Fruit fly (Drosophila melanogaster) whole organism, larva: ENCODE data around the gene Hsp83.

ENCODE experiments used
- noc ChIP-seq: fragments of 200-800 bp; sonication (Bioruptor generic); optimal IDR thresholded peaks from 3 replicates; lab custom pipeline; 2019; ENCODE audit warnings: missing biosample characterization, mild to moderate bottlenecking, missing genetic modification characterization, moderate library complexity

Gene Hsp83

dm6 chr3L:3218859-3219258 is 26.1 kb downstream of the Hsp83 start, which contains the start of the genes hob and nSMase:
TSS of gene hob (minus strand) at chr3L:3218920.
TSS of gene nSMase (plus strand) at chr3L:3219156.
- TF ChIP-seq noc (tag; lab: Kevin White, UChicago): no peak

- peak; percentile 70 for TF ChIP-seq noc (tag; lab: Kevin White, UChicago)
Observed at dm6 chr3L:3222643-3223389, 30.0 kb downstream of the Hsp83 start, which contains the start of the genes RpL28 and eIF1. TSS of gene RpL28 (minus strand) at chr3L:3222960. TSS of gene eIF1 (plus strand) at chr3L:3223341.

DNA sequence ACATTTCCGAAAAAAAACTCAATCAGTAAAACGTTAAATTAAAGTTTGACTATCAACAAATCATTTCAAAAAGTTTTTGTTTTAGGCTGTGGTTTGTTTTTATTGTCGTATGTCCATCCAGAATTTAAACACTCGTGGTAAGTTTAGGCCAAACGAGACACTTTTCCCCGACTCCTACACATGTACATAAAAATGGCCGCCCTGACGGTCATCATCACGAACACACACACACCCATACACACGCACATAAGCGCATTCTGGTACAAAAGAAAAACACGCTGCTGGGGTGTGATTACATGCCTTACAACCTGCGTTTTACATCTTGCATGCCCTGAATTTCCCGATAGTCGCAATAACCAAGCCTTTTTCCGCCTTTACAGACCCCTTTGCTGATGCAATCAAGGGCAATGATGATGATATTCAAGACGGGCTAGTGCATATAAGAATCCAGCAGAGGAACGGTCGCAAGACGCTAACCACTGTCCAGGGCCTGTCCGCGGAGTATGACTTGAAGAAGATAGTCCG is 30.7 kb downstream of the Hsp83 start:
- no peak for TF ChIP-seq noc (tag; lab: Kevin White, UChicago)

DNA sequence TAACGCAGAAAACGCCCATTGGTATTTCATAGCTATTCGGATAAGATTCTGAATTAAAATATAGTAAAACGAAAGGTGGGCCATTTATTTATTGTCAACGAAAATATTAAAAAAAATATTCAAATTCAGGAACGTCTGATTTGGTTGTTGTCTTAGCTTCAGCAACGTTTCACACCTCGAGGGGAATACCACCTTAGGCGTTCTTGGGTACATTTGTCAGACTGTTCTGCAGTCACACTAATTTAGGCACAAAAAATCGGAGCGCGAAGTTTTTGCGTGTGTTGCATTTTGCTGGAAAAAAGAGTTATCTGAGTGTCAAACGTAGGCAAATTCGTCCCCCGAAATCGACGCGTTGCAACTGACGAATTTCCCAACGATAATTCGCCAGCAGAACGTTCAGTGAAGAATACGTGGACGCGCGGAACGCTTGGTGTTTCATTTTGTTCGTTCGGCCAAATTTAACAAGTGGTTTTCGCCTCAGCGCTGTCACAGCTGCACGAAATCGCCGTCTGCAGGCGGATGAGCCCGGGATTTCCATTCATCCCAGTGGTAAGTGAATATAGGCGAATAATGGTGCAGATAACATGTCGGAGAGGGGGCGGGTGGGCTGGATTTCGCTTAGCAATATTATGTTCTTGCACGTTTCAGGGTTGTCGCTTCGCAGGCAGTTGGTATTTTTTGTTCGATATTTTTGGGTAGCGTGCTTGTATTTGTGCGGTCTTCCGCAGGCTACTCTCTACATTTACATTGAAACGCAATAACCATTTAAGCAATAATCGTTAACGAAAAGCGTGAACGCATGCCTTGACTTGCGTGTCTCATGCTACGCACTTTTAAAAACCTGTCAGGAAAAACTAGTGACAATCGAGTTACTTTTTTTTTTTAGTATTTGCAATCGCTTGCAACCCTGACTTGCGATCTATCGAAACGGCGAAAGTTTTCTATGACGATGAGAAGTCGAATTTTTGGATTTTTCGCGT is 32.3 kb downstream of the Hsp83 start, which contains the start of gene Larp4B:
Gene Larp4B, plus strand, starts transcription at position 99 of the 980 bp plus-strand sequence.
- TF ChIP-seq noc (tag; lab: Kevin White, UChicago): no peak

dm6 chr3L:3225769-3226457 is 33.1 kb downstream of the Hsp83 start:
- no peak for TF ChIP-seq noc (tag; lab: Kevin White, UChicago)

dm6 chr3L:3226458-3226783 is 33.7 kb downstream of the Hsp83 start:
- TF ChIP-seq noc (tag; lab: Kevin White, UChicago): no peak

DNA sequence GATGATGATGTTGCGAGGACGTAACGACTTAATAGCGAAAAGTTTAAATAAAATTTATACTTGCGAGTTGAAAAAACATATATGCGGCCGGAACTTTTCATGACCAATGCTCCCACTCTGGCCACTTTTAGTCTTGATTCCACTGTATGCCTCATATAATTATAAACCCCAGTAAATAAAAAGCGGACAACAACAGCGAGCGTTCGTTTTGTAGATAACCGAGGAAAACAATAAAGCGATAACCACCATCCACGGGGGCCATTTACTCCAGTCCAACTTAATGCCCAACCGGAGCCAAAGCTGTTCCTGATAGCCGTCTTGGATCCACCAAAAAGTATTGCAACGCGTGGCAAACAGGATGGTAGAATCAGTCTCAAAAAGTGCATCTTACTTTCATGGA is 43.5 kb downstream of the Hsp83 start:
- no peak for TF ChIP-seq noc (tag; lab: Kevin White, UChicago)

- no peak for TF ChIP-seq noc (tag; lab: Kevin White, UChicago)
Observed at dm6 chr3L:3239033-3239752, 46.4 kb downstream of the Hsp83 start, which contains the start of gene CG17746. TSS of gene CG17746 (minus strand) at chr3L:3239578.

DNA sequence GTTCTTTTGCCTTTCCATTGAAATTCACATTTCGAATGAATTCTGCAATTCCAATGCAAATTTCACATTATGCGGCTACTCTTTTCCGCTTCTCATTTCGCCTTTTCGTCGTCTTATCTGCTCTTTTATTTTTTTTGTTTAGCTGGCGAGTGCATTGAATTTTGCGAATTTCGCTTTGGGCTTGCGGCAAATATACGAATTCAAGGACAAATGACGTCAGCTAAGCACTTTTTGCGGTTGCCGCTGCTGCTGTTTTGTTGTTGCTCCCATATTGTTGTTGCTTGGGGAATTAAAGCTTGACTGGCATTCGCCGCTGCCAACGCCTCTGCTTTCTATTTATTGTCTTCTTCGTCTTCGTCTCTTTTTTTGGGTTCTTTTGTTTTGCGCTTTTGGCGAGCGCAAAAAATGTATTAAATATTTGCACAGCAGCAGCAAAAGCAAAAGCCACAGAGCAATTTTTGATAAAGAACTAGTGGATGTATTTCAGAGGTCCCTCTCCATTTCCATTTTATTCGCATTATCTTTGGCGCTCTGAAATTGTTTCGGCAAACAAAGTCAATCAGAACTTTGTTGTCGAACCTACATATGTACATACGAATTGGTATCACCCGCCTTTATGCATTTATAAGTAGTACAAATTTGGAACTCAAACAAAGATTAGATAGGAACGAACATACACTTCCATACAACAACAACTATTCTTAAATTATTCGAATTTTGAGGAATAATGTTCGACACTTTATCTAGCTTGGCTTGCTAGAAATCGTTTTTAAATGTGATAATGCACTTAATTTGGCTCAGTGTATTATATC is 47.2 kb downstream of the Hsp83 start:
- peak; percentile 61 for TF ChIP-seq noc (tag; lab: Kevin White, UChicago)

dm6 chr3L:3240597-3241367 is 48.0 kb downstream of the Hsp83 start:
- no peak for TF ChIP-seq noc (tag; lab: Kevin White, UChicago)

DNA sequence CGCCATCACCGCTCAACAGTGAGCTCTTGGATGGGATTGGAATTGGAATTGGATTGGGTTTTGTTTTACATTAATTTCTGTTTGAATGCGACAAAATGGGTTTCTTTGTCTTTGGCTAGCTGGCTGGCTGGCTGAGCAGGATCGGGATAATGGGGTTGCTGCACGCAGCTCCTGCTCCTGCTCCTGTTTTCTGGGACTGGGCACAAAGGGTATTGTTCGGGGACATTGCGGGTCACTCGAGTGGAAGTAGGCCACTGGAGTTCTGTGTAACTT is 48.5 kb downstream of the Hsp83 start:
- no peak for TF ChIP-seq noc (tag; lab: Kevin White, UChicago)

DNA sequence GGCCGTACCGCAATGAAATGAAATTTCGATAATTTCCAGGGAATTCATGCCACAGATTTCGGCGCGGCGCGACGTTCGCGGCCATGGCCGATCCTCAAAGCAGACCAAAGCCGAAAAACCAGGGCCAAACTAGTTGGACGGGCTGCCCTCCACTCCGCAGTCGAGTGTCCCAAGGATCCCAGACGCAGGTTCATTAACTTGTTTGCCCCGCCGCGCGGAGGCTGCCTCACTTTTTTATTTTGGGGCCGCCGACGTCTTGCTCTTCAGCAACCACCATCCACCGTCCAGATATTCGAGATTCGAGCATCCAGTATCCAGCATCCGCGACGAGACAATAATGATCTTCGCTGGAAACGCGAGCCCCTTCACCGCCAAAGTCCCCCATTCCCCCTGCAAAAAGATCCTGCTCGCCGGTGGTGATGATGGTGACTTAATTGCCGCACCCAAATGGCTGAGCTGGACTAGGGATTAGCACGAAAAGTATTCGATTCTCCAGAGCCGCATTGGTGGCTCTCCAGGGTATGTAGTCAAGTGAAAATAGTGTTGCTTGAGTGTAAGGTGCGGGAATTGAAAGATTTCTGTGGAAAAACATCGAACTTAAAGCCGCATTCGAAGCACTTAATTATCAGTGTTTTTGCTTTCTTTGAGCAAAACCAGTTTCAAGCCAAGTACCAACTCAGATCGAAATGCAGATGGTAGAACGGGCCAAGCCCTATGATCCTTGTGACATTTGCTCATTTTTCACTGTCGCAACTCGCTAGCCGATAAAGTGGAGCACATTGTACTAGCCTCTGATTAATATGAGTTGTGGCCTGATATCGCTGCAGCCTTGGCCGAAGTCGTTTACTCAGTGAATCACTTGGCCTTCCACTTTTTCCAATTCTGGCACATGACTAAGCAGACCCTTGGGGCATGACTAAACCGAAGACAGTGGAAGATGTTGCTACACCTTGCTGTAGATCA is 49.6 kb downstream of the Hsp83 start:
- TF ChIP-seq noc (tag; lab: Kevin White, UChicago): no peak
